Worm (Caenorhabditis elegans) whole organism, L4/young adult: Measurements from ENCODE around the gene ntp-1.
A peak's percentile ranks its signal among the peaks of the same experiment; 100 is the strongest.

ENCODE experiments used
- W03F9.2 ChIP-seq: fragments of 150-350 bp; optimal IDR thresholded peaks from 2 replicates; lab custom pipeline; 2014; ENCODE audit warnings: missing biosample characterization, missing genetic modification characterization
- dao-5 ChIP-seq: sonication (generic microtip); optimal IDR thresholded peaks from 2 replicates; lab custom pipeline; 2016; ENCODE audit warnings: missing genotype, missing genetic modification characterization, moderate library complexity, missing compliant biosample characterization
- him-1 ChIP-seq: sonication (generic microtip); optimal IDR thresholded peaks from 2 replicates; lab custom pipeline; 2016; ENCODE audit warnings: missing genotype, missing genetic modification reagents, missing genetic modification characterization, missing compliant biosample characterization

ce11 chrIV:7829275-7829938 is 34.8 kb upstream of the ntp-1 start, which contains the start of gene C06A6.4:
- TF ChIP-seq him-1 (tag; lab: Kevin White, UChicago): no peak
- TF ChIP-seq dao-5 (tag; lab: Kevin White, UChicago): no peak
- TF ChIP-seq W03F9.2: peak; percentile 61
